In genomic region chrIV:14437391-14437790, ce11 we compare ENCODE assay signal across 3 worm cellular contexts.
TF ChIP-seq lines count a peak whose summit lies in the region.

No protein-coding gene starts in this region.

TF ChIP-seq in whole organism, L3 larva, 47 proteins besides CTCF, POLR2A, EP300 and RAD21:
- TF ChIP-seq nfya-1 (tag; optimal IDR thresholded peaks at IDR 0.05; lab: Kevin White, UChicago; ENCODE audit: insufficient read depth) (peak; percentile 72), nhr-11 (tag; optimal IDR thresholded peaks at IDR 0.05; lab: Kevin White, UChicago) (no peak), mml-1 (tag; optimal IDR thresholded peaks at IDR 0.05; lab: Kevin White, UChicago) (no peak), nhr-43 (tag; optimal IDR thresholded peaks at IDR 0.05; lab: Kevin White, UChicago; ENCODE audit: poor library complexity, severe bottlenecking) (no peak), ztf-4 (tag; optimal IDR thresholded peaks at IDR 0.05; lab: Kevin White, UChicago) (no peak)

TF ChIP-seq in whole organism, late embryonic, 69 proteins besides CTCF, POLR2A, EP300 and RAD21:
- TF ChIP-seq pag-3 (tag; optimal IDR thresholded peaks at IDR 0.05; lab: Kevin White, UChicago; ENCODE audit: borderline replicate concordance) (no peak), T23F11.4 (GFP tag; optimal IDR thresholded peaks at IDR 0.05; lab: Kevin White, UChicago) (no peak), nfya-1 (tag; optimal IDR thresholded peaks at IDR 0.05; lab: Kevin White, UChicago) (peak; percentile 51), K02D7.2 (tag; optimal IDR thresholded peaks at IDR 0.05; lab: Kevin White, UChicago) (no peak), ahr-1 (tag; optimal IDR thresholded peaks at IDR 0.05; lab: Kevin White, UChicago) (no peak), elt-4 (tag; optimal IDR thresholded peaks at IDR 0.05; lab: Kevin White, UChicago) (no peak), madf-2 (tag; optimal IDR thresholded peaks at IDR 0.05; lab: Kevin White, UChicago) (no peak)
TF ChIP-seq in whole organism, late embryonic: peak in this region for 1.

TF ChIP-seq in whole organism, young adult, 124 proteins besides CTCF, POLR2A, EP300 and RAD21:
- no peak for TF ChIP-seq mes-4 (tag; optimal IDR thresholded peaks at IDR 0.05; lab: Kevin White, UChicago)
- TF ChIP-seq F33H1.4 (GFP tag; IDR thresholded peaks at IDR 0.05; lab: Robert Waterston, UW): no peak
- TF ChIP-seq attf-6 (GFP tag; IDR thresholded peaks at IDR 0.05; lab: Robert Waterston, UW): peak; percentile 67
- TF ChIP-seq lag-1 (GFP tag; IDR thresholded peaks at IDR 0.05; lab: Robert Waterston, UW): no peak
- no peak for TF ChIP-seq ztf-25 (GFP tag; IDR thresholded peaks at IDR 0.05; lab: Robert Waterston, UW)
- TF ChIP-seq snpc-4 (GFP tag; optimal IDR thresholded peaks at IDR 0.05; lab: Kevin White, UChicago): no peak
- TF ChIP-seq snpc-4 (tag; optimal IDR thresholded peaks at IDR 0.05; lab: Kevin White, UChicago): peak in 1 of 4 experiments; percentile 39
